Fruit fly (Drosophila melanogaster): Measurements from ENCODE around the gene CG42752.

CG42752 gene

dm6 chr2L:18740010-18740409 lies at the start of gene CG42752, which contains the start of gene CG15167:
TSS of gene CG42752 (minus strand) at chr2L:18740110.
TSS of gene CG15167 (plus strand) at chr2L:18740358.
- no peak for TF ChIP-seq OdsH (GFP tag; optimal IDR thresholded peaks at IDR 0.05)
- no peak for TF ChIP-seq Mio (GFP tag; optimal IDR thresholded peaks at IDR 0.05)
- TF ChIP-seq fru (GFP tag; optimal IDR thresholded peaks at IDR 0.05) = no peak
- TF ChIP-seq Dif (GFP tag; optimal IDR thresholded peaks at IDR 0.05; ENCODE audit: partially characterized antibody) = no peak
- no peak for TF ChIP-seq usp (GFP tag; optimal IDR thresholded peaks at IDR 0.05)
- TF ChIP-seq sv (GFP tag; optimal IDR thresholded peaks at IDR 0.05) = no peak
- TF ChIP-seq dmrt93B (GFP tag; optimal IDR thresholded peaks at IDR 0.05) = no peak
- TF ChIP-seq GATAd (GFP tag; optimal IDR thresholded peaks at IDR 0.05) = no peak
- TF ChIP-seq Rel (GFP tag; optimal IDR thresholded peaks at IDR 0.05) = no peak
- TF ChIP-seq Rel (tag; optimal IDR thresholded peaks at IDR 0.05) = no peak
- TF ChIP-seq Jra (GFP tag; optimal IDR thresholded peaks at IDR 0.05) = no peak
- no peak for TF ChIP-seq rgr (GFP tag; optimal IDR thresholded peaks at IDR 0.05)
- TF ChIP-seq CG32264 (GFP tag; optimal IDR thresholded peaks at IDR 0.05) = no peak
- TF ChIP-seq sage (GFP tag; optimal IDR thresholded peaks at IDR 0.05) = no peak
- TF ChIP-seq CrebA (GFP tag; optimal IDR thresholded peaks at IDR 0.05; ENCODE audit: borderline replicate concordance) = no peak
- no peak for TF ChIP-seq ey (GFP tag; optimal IDR thresholded peaks at IDR 0.05)
- no peak for TF ChIP-seq psq (GFP tag; optimal IDR thresholded peaks at IDR 0.05)
- no peak for TF ChIP-seq Vsx2 (GFP tag; optimal IDR thresholded peaks at IDR 0.05; ENCODE audit: partially characterized antibody)
- TF ChIP-seq woc (GFP tag; optimal IDR thresholded peaks at IDR 0.05) = no peak

- TF ChIP-seq dsf (GFP tag; optimal IDR thresholded peaks at IDR 0.05; ENCODE audit: borderline replicate concordance) (no peak), tai (GFP tag; optimal IDR thresholded peaks at IDR 0.05) (no peak), fru (GFP tag; optimal IDR thresholded peaks at IDR 0.05) (no peak), GATAd (GFP tag; optimal IDR thresholded peaks at IDR 0.05) (no peak), Dfd (GFP tag; optimal IDR thresholded peaks at IDR 0.05) (no peak), HLH106 (tag; optimal IDR thresholded peaks at IDR 0.05) (no peak), Dif (GFP tag; optimal IDR thresholded peaks at IDR 0.05; ENCODE audit: partially characterized antibody) (no peak), h (GFP tag; optimal IDR thresholded peaks at IDR 0.05) (peak; percentile 27), Sp1 (GFP tag; optimal IDR thresholded peaks at IDR 0.05) (peak; percentile 7), CrebA (GFP tag; optimal IDR thresholded peaks at IDR 0.05; ENCODE audit: borderline replicate concordance) (peak; percentile 20), Hr83 (GFP tag; optimal IDR thresholded peaks at IDR 0.05; ENCODE audit: poor library complexity, severe bottlenecking) (no peak), Myc (optimal IDR thresholded peaks at IDR 0.05) (no peak), jim (GFP tag; optimal IDR thresholded peaks at IDR 0.05) (no peak), Abd-B (GFP tag; optimal IDR thresholded peaks at IDR 0.05) (no peak), Jra (GFP tag; optimal IDR thresholded peaks at IDR 0.05) (no peak), dl (GFP tag; optimal IDR thresholded peaks at IDR 0.05; ENCODE audit: insufficient read depth in 1 of 2, partially characterized antibody in 2 of 2) (no peak), Rel (GFP tag; optimal IDR thresholded peaks at IDR 0.05) (no peak), Rel (tag; optimal IDR thresholded peaks at IDR 0.05) (peak; percentile 57), lola (GFP tag; optimal IDR thresholded peaks at IDR 0.05) (no peak), woc (GFP tag; optimal IDR thresholded peaks at IDR 0.05) (no peak), Hnf4 (GFP tag; optimal IDR thresholded peaks at IDR 0.05) (no peak), foxo (GFP tag; optimal IDR thresholded peaks at IDR 0.05) (no peak)
These were observed 49.0 kb upstream of the CG42752 start for dm6 chr2L:18788953-18789352.

dm6 chr2L:18787415-18787989 lies 47.6 kb upstream of the CG42752 start:
- no peak for TF ChIP-seq HLH106 (tag; optimal IDR thresholded peaks at IDR 0.05)
- TF ChIP-seq usp (GFP tag; optimal IDR thresholded peaks at IDR 0.05) = no peak
- TF ChIP-seq psq (GFP tag; optimal IDR thresholded peaks at IDR 0.05) = no peak
- no peak for TF ChIP-seq Dif (GFP tag; optimal IDR thresholded peaks at IDR 0.05; ENCODE audit: partially characterized antibody)
- no peak for TF ChIP-seq dmrt93B (GFP tag; optimal IDR thresholded peaks at IDR 0.05)
- TF ChIP-seq N (GFP tag; optimal IDR thresholded peaks at IDR 0.05) = no peak
- no peak for TF ChIP-seq Rel (GFP tag; optimal IDR thresholded peaks at IDR 0.05)
- TF ChIP-seq Rel (tag; optimal IDR thresholded peaks at IDR 0.05) = peak; percentile 16

Data from whole organism, wandering third instar larva.